Worm (Caenorhabditis elegans) whole organism, L4 larva: ENCODE measurements around the gene cyn-12.

Source experiments
- ZK546.5 ChIP-seq, 2 experiments: sonication (generic microtip); optimal IDR thresholded peaks; 2 replicates each; lab custom pipeline; 2017; ENCODE audit warnings: missing biosample characterization in 2 of 2, missing genetic modification characterization in 2 of 2
- ceh-28 ChIP-seq: fragments of 150-350 bp; optimal IDR thresholded peaks from 2 replicates; lab custom pipeline; 2014; ENCODE audit warnings: missing biosample characterization, missing genetic modification reagents, missing genetic modification characterization
- egl-27 ChIP-seq: sonication (generic microtip); optimal IDR thresholded peaks from 3 replicates; lab custom pipeline; 2017; ENCODE audit warnings: missing biosample characterization, missing genetic modification reagents, missing genetic modification characterization
- hif-1 ChIP-seq, 2 experiments: sonication (generic microtip); optimal IDR thresholded peaks; 2 replicates each; lab custom pipeline; 2016 to 2017; ENCODE audit warnings: missing compliant biosample characterization in 2 of 2, missing genetic modification characterization in 2 of 2, missing genetic modification reagents in 2 of 2, missing genotype in 2 of 2, mild to moderate bottlenecking in 1 of 2
- lin-1 ChIP-seq: fragments of 200-800 bp; sonication (Bioruptor generic); IDR thresholded peaks from 2 replicates; pipeline ENCODE4 v1.3.6; 2022; ENCODE audit warnings: missing genetic modification reagents, missing genetic modification characterization, missing compliant biosample characterization
- nhr-237 ChIP-seq: sonication (generic microtip); optimal IDR thresholded peaks from 2 replicates; lab custom pipeline; 2017; ENCODE audit warnings: missing biosample characterization, missing genetic modification characterization
- nhr-28 ChIP-seq: fragments of 150-350 bp; optimal IDR thresholded peaks from 2 replicates; lab custom pipeline; 2014; ENCODE audit warnings: missing biosample characterization, missing genetic modification characterization
- nhr-41 ChIP-seq: fragments of 200-800 bp; sonication (Bioruptor generic); IDR thresholded peaks from 2 replicates; pipeline ENCODE4 v1.3.6; 2022; ENCODE audit warnings: missing genetic modification reagents, missing genetic modification characterization, missing compliant biosample characterization
- pqm-1 ChIP-seq: sonication (generic microtip); optimal IDR thresholded peaks from 2 replicates; lab custom pipeline; 2017; ENCODE audit warnings: missing biosample characterization, missing genetic modification characterization
- saeg-2 ChIP-seq: fragments of 200-800 bp; sonication (Bioruptor generic); IDR thresholded peaks from 2 replicates; pipeline ENCODE4 v1.3.6; 2022; ENCODE audit warnings: missing genetic modification reagents, missing genetic modification characterization, missing compliant biosample characterization
- vab-7 ChIP-seq: fragments of 200-800 bp; sonication (Bioruptor generic); IDR thresholded peaks from 2 replicates; pipeline ENCODE4 v1.3.6; 2022; ENCODE audit warnings: missing genetic modification reagents, missing genetic modification characterization, missing compliant biosample characterization
- zip-2 ChIP-seq: fragments of 150-350 bp; optimal IDR thresholded peaks from 2 replicates; lab custom pipeline; 2014; ENCODE audit warnings: missing biosample characterization, missing genetic modification characterization

DNA sequence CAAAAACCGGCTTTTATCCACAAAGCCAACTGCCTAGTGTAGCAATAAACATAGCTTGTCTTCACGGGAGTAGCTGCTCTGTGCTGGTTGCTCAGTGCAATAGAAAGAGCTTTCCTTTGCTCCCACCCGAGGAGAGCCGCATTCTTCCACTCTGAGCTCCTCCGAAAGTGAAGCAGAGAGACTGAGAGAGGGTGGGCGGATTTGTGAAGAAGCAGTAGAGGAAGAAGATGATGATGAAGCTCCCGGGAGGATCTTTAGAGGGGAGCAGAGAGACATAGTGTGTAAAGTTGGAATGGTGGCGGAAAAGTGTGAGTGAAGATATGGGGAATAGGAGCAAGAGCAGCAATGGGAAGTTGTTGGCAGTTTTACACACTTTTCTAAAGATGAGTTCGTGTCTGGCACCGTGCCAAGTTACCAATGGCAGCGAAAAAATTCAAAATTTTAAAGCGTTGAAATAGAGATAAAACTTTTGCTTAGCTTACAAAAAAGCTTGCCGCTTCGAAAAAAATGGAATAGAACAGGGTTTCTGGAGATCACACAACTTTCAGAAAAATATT, 34.4 kb downstream of the cyn-12 start, which contains the start of gene ZC477.4:
- TF ChIP-seq nhr-41 (GFP tag; lab: Robert Waterston, UW) (no peak), nhr-237 (tag; lab: Kevin White, UChicago) (no peak), zip-2 (no peak), hif-1 (tag; optimal IDR thresholded peaks at IDR 0.05; lab: Kevin White, UChicago) (no peak), lin-1 (GFP tag; lab: Robert Waterston, UW) (no peak), nhr-28 (tag; lab: Kevin White, UChicago) (no peak), ceh-28 (no peak), egl-27 (no peak), saeg-2 (GFP tag; lab: Robert Waterston, UW) (no peak), vab-7 (GFP tag; lab: Robert Waterston, UW) (no peak), ZK546.5 (tag; optimal IDR thresholded peaks at IDR 0.05; lab: Kevin White, UChicago) (no peak), pqm-1 (no peak)
